Worm (Caenorhabditis elegans) whole organism, L3 larva: ENCODE results near the gene nduf-2.2.

Experiments
- R02D3.7 ChIP-seq: fragments of 150-350 bp; optimal IDR thresholded peaks from 2 replicates; lab custom pipeline; 2014; ENCODE audit warnings: missing biosample characterization, missing genetic modification characterization
- ZK546.5 ChIP-seq: sonication (generic microtip); optimal IDR thresholded peaks from 2 replicates; lab custom pipeline; 2017; ENCODE audit warnings: missing biosample characterization, missing genetic modification characterization
- aly-2 ChIP-seq: fragments of 150-350 bp; optimal IDR thresholded peaks from 2 replicates; lab custom pipeline; 2014; ENCODE audit warnings: missing biosample characterization, missing genetic modification characterization
- ama-1 ChIP-seq: fragments of 150-350 bp; optimal IDR thresholded peaks from 2 replicates; lab custom pipeline; 2018
- ceh-16 ChIP-seq: sonication (generic microtip); optimal IDR thresholded peaks from 2 replicates; lab custom pipeline; 2017; ENCODE audit warnings: missing biosample characterization, missing genetic modification characterization
- ceh-9 ChIP-seq: sonication (generic microtip); optimal IDR thresholded peaks from 2 replicates; lab custom pipeline; 2018; ENCODE audit warnings: missing biosample characterization, missing genetic modification characterization
- daf-12 ChIP-seq: fragments of 150-350 bp; optimal IDR thresholded peaks from 2 replicates; lab custom pipeline; 2014; ENCODE audit warnings: missing biosample characterization, missing genetic modification reagents, missing genetic modification characterization
- egl-27 ChIP-seq: sonication (generic microtip); optimal IDR thresholded peaks from 4 replicates; lab custom pipeline; 2017; ENCODE audit warnings: missing biosample characterization, missing genetic modification reagents, missing genetic modification characterization
- egl-5 ChIP-seq: fragments of 150-350 bp; optimal IDR thresholded peaks from 2 replicates; lab custom pipeline; 2017; ENCODE audit warnings: missing biosample characterization, missing genetic modification reagents, missing genetic modification characterization, inconsistent platforms
- elt-1 ChIP-seq: fragments of 150-350 bp; optimal IDR thresholded peaks from 2 replicates; lab custom pipeline; 2014; ENCODE audit warnings: missing biosample characterization, missing genetic modification characterization
- elt-2 ChIP-seq: sonication (generic microtip); optimal IDR thresholded peaks from 2 replicates; lab custom pipeline; 2016; ENCODE audit warnings: missing genetic modification reagents, mild to moderate bottlenecking, missing genetic modification characterization, missing compliant biosample characterization
- elt-3 ChIP-seq, 3 experiments: fragments of 150-350 bp in 1 of 3; sonication (generic microtip) in 2 of 3; optimal IDR thresholded peaks; 2 replicates in 2 of 3; 4 replicates in 1 of 3; lab custom pipeline; 2014 to 2017; ENCODE audit warnings: missing biosample characterization in 3 of 3, missing genetic modification characterization in 3 of 3
- eor-1 ChIP-seq, 2 experiments: fragments of 150-350 bp; optimal IDR thresholded peaks; 2 replicates each; lab custom pipeline; 2014 to 2018; ENCODE audit warnings: missing biosample characterization in 2 of 2, missing genetic modification characterization in 2 of 2
- fkh-10 ChIP-seq: sonication (generic microtip); optimal IDR thresholded peaks from 2 replicates; lab custom pipeline; 2017; ENCODE audit warnings: missing biosample characterization, missing genetic modification reagents, missing genetic modification characterization
- fkh-2 ChIP-seq: fragments of 150-350 bp; optimal IDR thresholded peaks from 2 replicates; lab custom pipeline; 2014; ENCODE audit warnings: missing biosample characterization, missing genetic modification reagents, missing genetic modification characterization
- fos-1 ChIP-seq: fragments of 150-350 bp; optimal IDR thresholded peaks from 2 replicates; lab custom pipeline; 2014; ENCODE audit warnings: missing biosample characterization, missing genetic modification characterization
- hmg-11 ChIP-seq: sonication (generic microtip); optimal IDR thresholded peaks from 2 replicates; lab custom pipeline; 2016; ENCODE audit warnings: missing genetic modification characterization, missing compliant biosample characterization
- jun-1 ChIP-seq: fragments of 150-350 bp; optimal IDR thresholded peaks from 2 replicates; lab custom pipeline; 2014; ENCODE audit warnings: missing biosample characterization, missing genetic modification reagents, missing genetic modification characterization
- lin-15B ChIP-seq: fragments of 150-350 bp; optimal IDR thresholded peaks from 2 replicates; lab custom pipeline; 2014; ENCODE audit warnings: missing biosample characterization, missing genetic modification characterization
- lin-39 ChIP-seq: fragments of 150-350 bp; optimal IDR thresholded peaks from 2 replicates; lab custom pipeline; 2018; ENCODE audit warnings: missing biosample characterization, missing genetic modification reagents, missing genetic modification characterization
- lsy-12 ChIP-seq: sonication (generic microtip); optimal IDR thresholded peaks from 2 replicates; lab custom pipeline; 2016; ENCODE audit warnings: mild to moderate bottlenecking, missing genetic modification characterization, missing compliant biosample characterization
- mdl-1 ChIP-seq: fragments of 150-350 bp; optimal IDR thresholded peaks from 2 replicates; lab custom pipeline; 2014; ENCODE audit warnings: missing biosample characterization, missing genetic modification characterization
- mml-1 ChIP-seq: fragments of 150-350 bp; sonication (generic microtip); optimal IDR thresholded peaks from 3 replicates; lab custom pipeline; 2014; ENCODE audit warnings: missing biosample characterization, missing genetic modification characterization
- nfya-1 ChIP-seq: sonication (generic microtip); optimal IDR thresholded peaks from 2 replicates; lab custom pipeline; 2017; ENCODE audit warnings: missing genetic modification characterization, mild to moderate bottlenecking, missing compliant biosample characterization, antibody characterized with exemption, moderate library complexity; ENCODE audit not compliant: insufficient read depth
- nhr-11 ChIP-seq: fragments of 150-350 bp; optimal IDR thresholded peaks from 2 replicates; lab custom pipeline; 2014; ENCODE audit warnings: missing biosample characterization, missing genetic modification characterization
- nhr-12 ChIP-seq: fragments of 150-350 bp; optimal IDR thresholded peaks from 2 replicates; lab custom pipeline; 2014; ENCODE audit warnings: missing biosample characterization, missing genetic modification characterization
- nhr-23 ChIP-seq: fragments of 150-350 bp; optimal IDR thresholded peaks from 2 replicates; lab custom pipeline; 2014; ENCODE audit warnings: missing biosample characterization, missing genetic modification reagents, missing genetic modification characterization
- nhr-237 ChIP-seq: fragments of 150-350 bp; optimal IDR thresholded peaks from 2 replicates; lab custom pipeline; 2014; ENCODE audit warnings: missing biosample characterization, missing genetic modification characterization
- nhr-25 ChIP-seq: sonication (generic microtip); optimal IDR thresholded peaks from 2 replicates; lab custom pipeline; 2017; ENCODE audit warnings: missing biosample characterization, missing genetic modification characterization
- nhr-28 ChIP-seq: fragments of 150-350 bp; optimal IDR thresholded peaks from 2 replicates; lab custom pipeline; 2014; ENCODE audit warnings: missing biosample characterization, missing genetic modification characterization
- nhr-67 ChIP-seq: fragments of 150-350 bp; optimal IDR thresholded peaks from 2 replicates; lab custom pipeline; 2014; ENCODE audit warnings: missing biosample characterization, missing genetic modification characterization
- nhr-76 ChIP-seq: fragments of 150-350 bp; sonication (generic microtip); optimal IDR thresholded peaks from 5 replicates; lab custom pipeline; 2014; ENCODE audit warnings: missing biosample characterization, missing genetic modification characterization
- nhr-77 ChIP-seq: fragments of 150-350 bp; optimal IDR thresholded peaks from 2 replicates; lab custom pipeline; 2014; ENCODE audit warnings: missing biosample characterization, missing genetic modification characterization
- pha-4 ChIP-seq: fragments of 150-350 bp; optimal IDR thresholded peaks from 2 replicates; lab custom pipeline; 2014; ENCODE audit warnings: missing biosample characterization, missing genetic modification reagents, missing genetic modification characterization
- pqm-1 ChIP-seq: fragments of 150-350 bp; optimal IDR thresholded peaks from 2 replicates; lab custom pipeline; 2017; ENCODE audit warnings: missing biosample characterization, missing genetic modification characterization, inconsistent platforms
- sea-2 ChIP-seq: fragments of 150-350 bp; sonication (generic microtip); optimal IDR thresholded peaks from 4 replicates; lab custom pipeline; 2014; ENCODE audit warnings: missing biosample characterization, missing genetic modification reagents, missing genetic modification characterization
- skn-1 ChIP-seq: fragments of 150-350 bp; optimal IDR thresholded peaks from 2 replicates; lab custom pipeline; 2014; ENCODE audit warnings: missing biosample characterization, missing genetic modification characterization
- tbx-2 ChIP-seq: sonication (generic microtip); optimal IDR thresholded peaks from 2 replicates; lab custom pipeline; 2016; ENCODE audit warnings: mild to moderate bottlenecking, missing genetic modification characterization, missing compliant biosample characterization
- unc-39 ChIP-seq: sonication (generic microtip); optimal IDR thresholded peaks from 4 replicates; lab custom pipeline; 2017; ENCODE audit warnings: missing biosample characterization, missing genetic modification characterization
- unc-62 ChIP-seq: fragments of 150-350 bp; sonication (generic microtip); optimal IDR thresholded peaks from 4 replicates; lab custom pipeline; 2014; ENCODE audit warnings: missing biosample characterization, missing genetic modification reagents, missing genetic modification characterization
- zag-1 ChIP-seq: fragments of 150-350 bp; optimal IDR thresholded peaks from 2 replicates; lab custom pipeline; 2014; ENCODE audit warnings: missing biosample characterization, missing genetic modification characterization
- ztf-11 ChIP-seq: fragments of 150-350 bp; optimal IDR thresholded peaks from 2 replicates; lab custom pipeline; 2014; ENCODE audit warnings: missing biosample characterization, missing genetic modification characterization
- ztf-4 ChIP-seq: fragments of 150-350 bp; optimal IDR thresholded peaks from 2 replicates; lab custom pipeline; 2014; ENCODE audit warnings: missing biosample characterization, missing genetic modification characterization

nduf-2.2 gene

DNA sequence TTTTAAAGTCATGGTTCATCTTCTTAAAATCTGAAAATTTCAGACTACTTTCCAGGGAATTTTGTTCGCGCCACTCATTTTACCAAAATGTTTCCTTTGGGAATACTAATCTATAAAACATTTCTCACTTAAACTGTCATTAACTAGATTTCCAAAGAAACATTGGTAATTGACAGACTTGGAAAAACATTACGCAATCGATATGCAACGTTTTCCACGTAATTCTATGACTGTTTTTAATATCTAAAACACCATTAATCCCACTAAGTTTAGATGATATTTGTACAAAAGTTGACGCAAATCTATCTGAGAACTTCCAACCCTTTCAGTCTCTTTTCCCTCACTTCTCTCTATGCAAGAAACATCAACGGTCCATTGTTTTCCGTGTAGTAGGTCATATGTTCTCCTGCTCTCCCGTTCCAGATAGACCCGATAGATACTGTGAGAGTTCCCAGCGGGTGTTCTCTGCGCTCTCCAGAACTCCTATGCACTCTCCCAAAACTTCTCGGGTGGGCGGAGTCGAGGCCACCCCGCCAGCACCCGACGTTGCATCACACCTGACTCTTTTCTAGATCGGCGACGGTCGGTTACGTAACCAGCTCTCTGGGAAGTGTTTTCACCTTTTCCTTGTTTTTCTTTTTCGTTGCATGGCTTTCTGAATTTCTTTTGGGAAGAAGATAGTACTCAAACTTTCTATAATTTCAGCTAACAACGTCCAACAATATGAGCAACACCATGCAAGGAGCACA lies 13.4 kb downstream of the nduf-2.2 start, which contains the start of gene zip-8:
TSS of gene zip-8 (plus strand) at position 700 of the 749 bp plus-strand sequence.
- TF ChIP-seq fos-1 (tag; lab: Kevin White, UChicago) (no peak), ceh-9 (no peak), mml-1 (tag; lab: Kevin White, UChicago) (no peak), aly-2 (tag; lab: Kevin White, UChicago) (no peak), eor-1 (tag; optimal IDR thresholded peaks at IDR 0.05; lab: Kevin White, UChicago) (no peak), egl-5 (tag; lab: Kevin White, UChicago) (no peak), sea-2 (GFP tag; lab: Kevin White, UChicago) (no peak), nhr-25 (tag; lab: Kevin White, UChicago) (no peak), elt-1 (tag; lab: Kevin White, UChicago) (no peak), nhr-23 (tag; lab: Kevin White, UChicago) (no peak), daf-12 (tag; lab: Kevin White, UChicago) (no peak), nhr-237 (tag; lab: Kevin White, UChicago) (no peak), unc-62 (no peak), elt-3 (tag; optimal IDR thresholded peaks at IDR 0.05; lab: Kevin White, UChicago) (no peak), mdl-1 (no peak)

DNA sequence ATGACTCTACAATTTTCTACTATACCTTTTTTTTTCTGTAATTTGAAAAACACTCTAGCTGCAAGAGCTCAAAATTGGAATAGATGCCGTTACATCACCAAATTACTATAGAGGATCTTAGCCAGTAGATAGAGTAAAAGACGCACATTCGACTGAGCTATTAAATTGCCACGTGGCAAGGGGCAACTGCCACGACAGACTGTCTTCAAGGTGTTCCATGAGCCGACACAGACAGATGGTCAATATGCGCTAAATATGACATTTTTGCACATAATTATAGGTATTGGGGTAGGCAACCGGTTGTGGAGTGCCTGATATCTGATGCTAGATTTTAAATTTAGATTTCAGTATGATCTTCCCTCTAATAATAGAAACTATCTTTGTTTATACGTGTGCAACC lies 14.4 kb downstream of the nduf-2.2 start:
- TF ChIP-seq nhr-28 (no peak), ceh-16 (tag; lab: Kevin White, UChicago) (no peak), lin-39 (tag; lab: Kevin White, UChicago) (no peak), elt-2 (tag; lab: Kevin White, UChicago) (no peak), hmg-11 (tag; lab: Kevin White, UChicago) (no peak), fkh-2 (tag; lab: Kevin White, UChicago) (no peak), elt-3 (tag; optimal IDR thresholded peaks at IDR 0.05; lab: Kevin White, UChicago) (no peak), ama-1 (no peak), skn-1 (no peak), nhr-23 (tag; lab: Kevin White, UChicago) (no peak), ztf-4 (no peak), daf-12 (tag; lab: Kevin White, UChicago) (no peak), aly-2 (tag; lab: Kevin White, UChicago) (no peak), lsy-12 (no peak), fos-1 (tag; lab: Kevin White, UChicago) (no peak), ztf-11 (no peak), tbx-2 (no peak), mml-1 (tag; lab: Kevin White, UChicago) (no peak), nhr-76 (no peak)

DNA sequence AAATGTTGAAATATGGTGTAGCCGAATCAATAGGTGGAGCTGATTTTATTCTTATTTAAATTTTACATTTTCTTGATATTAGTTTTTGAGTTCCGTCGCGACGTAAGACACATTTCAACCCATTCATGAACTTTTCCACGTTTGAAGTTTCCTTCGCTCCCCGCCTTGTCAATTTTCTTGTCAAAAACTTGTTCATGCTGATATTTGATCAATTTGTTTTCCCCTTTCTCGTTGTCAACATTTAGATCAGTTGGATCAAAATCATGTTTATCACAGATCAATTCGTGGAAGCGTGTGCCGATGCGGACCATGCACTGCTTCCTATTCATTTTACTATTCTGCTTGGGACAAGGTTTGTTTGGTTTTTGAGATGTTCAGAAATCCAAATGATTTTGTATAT lies 17.9 kb downstream of the nduf-2.2 start, which contains the start of gene chtb-2:
TSS of gene chtb-2 (plus strand) at position 301 of the 400 bp plus-strand sequence.
- no peak for TF ChIP-seq mdl-1
- TF ChIP-seq pha-4 (tag; lab: Kevin White, UChicago) = no peak
- no peak for TF ChIP-seq hmg-11 (tag; lab: Kevin White, UChicago)
- no peak for TF ChIP-seq ama-1
- no peak for TF ChIP-seq jun-1 (tag; lab: Kevin White, UChicago)

DNA sequence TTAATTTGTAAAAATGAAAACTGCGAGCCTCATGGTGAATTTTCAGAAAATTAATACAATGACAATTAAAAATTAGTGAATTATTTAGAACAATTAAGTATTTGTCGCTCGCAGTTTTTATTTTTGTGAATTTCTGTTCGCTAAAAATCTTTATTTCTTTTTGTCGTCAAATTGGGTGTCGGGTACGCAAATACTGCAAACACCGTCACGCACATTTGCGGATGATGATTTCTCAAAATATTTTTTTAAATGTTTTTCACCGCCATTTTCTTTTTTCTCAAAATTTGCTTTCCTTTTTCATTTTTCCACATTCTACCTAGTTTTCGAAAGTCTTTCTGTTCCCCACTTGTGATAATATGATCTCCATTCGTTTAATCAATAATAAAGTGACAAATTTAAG lies 23.9 kb downstream of the nduf-2.2 start:
- TF ChIP-seq tbx-2 (no peak), hmg-11 (tag; lab: Kevin White, UChicago) (no peak), mdl-1 (no peak), zag-1 (tag; lab: Kevin White, UChicago) (no peak), skn-1 (peak; percentile 98), lsy-12 (no peak), nhr-11 (tag; lab: Kevin White, UChicago) (no peak), nhr-76 (no peak), ZK546.5 (tag; lab: Kevin White, UChicago) (no peak), egl-27 (tag; lab: Kevin White, UChicago) (no peak), jun-1 (tag; lab: Kevin White, UChicago) (no peak), mml-1 (tag; lab: Kevin White, UChicago) (no peak), nhr-28 (no peak), elt-2 (tag; lab: Kevin White, UChicago) (peak; percentile 13), sea-2 (GFP tag; lab: Kevin White, UChicago) (no peak), fos-1 (tag; lab: Kevin White, UChicago) (no peak), nhr-237 (tag; lab: Kevin White, UChicago) (no peak), ztf-11 (no peak), aly-2 (tag; lab: Kevin White, UChicago) (no peak), nhr-77 (tag; lab: Kevin White, UChicago) (no peak), fkh-10 (GFP tag; lab: Kevin White, UChicago) (no peak), elt-3 (tag; optimal IDR thresholded peaks at IDR 0.05; lab: Kevin White, UChicago) (no peak), ceh-9 (no peak), nhr-25 (tag; lab: Kevin White, UChicago) (no peak), pha-4 (tag; lab: Kevin White, UChicago) (peak; percentile 58), pqm-1 (tag; lab: Kevin White, UChicago) (no peak), fkh-2 (tag; lab: Kevin White, UChicago) (no peak), lin-39 (tag; lab: Kevin White, UChicago) (no peak), nfya-1 (tag; lab: Kevin White, UChicago) (peak; percentile 62), nhr-67 (tag; lab: Kevin White, UChicago) (no peak), R02D3.7 (tag; lab: Kevin White, UChicago) (peak; percentile 10), unc-39 (tag; lab: Kevin White, UChicago) (no peak), lin-15B (tag; lab: Kevin White, UChicago) (peak; percentile 39), unc-62 (no peak), nhr-12 (tag; lab: Kevin White, UChicago) (no peak)
